Fruit fly (Drosophila melanogaster): Measurements from ENCODE around the gene CG1571.

CG1571 gene

DNA sequence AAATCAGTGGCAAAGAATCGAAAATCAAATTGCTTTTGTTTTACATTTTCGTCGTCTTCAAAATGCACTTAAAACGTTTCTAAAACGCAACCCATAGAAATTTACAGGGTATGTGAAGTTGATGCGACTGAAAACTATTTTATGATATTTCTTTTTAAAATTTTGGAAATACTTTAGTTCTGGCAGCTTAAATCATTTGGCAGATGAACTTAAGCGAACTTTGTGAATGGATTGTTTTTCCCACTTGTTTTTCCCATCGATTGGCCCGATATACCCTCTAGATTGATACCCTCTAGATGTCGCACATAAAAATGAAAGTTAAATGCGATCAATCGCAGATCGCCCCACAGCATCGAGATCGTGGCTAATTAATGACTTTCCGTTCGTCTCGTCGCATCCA lies 50.5 kb downstream of the CG1571 start (continued):
- TF ChIP-seq Dbx (GFP tag; IDR thresholded peaks at IDR 0.05) = no peak
- TF ChIP-seq CG15696 (tag; optimal IDR thresholded peaks at IDR 0.05) = no peak
- TF ChIP-seq inv (GFP tag; IDR thresholded peaks at IDR 0.05; ENCODE audit: partially characterized antibody) = no peak
- peak; percentile 0 for TF ChIP-seq lab (GFP tag; optimal IDR thresholded peaks at IDR 0.05)
- TF ChIP-seq ab (GFP tag; optimal IDR thresholded peaks at IDR 0.05) = no peak
- peak; percentile 23 to 71 for TF ChIP-seq chif (GFP tag; optimal IDR thresholded peaks at IDR 0.05)
- peak; percentile 46 for TF ChIP-seq nerfin-1 (tag; optimal IDR thresholded peaks at IDR 0.05)
- peak; percentile 57 for TF ChIP-seq ind (GFP tag; optimal IDR thresholded peaks at IDR 0.05)
- TF ChIP-seq gro (GFP tag; optimal IDR thresholded peaks at IDR 0.05) = no peak
- peak; percentile 53 for TF ChIP-seq tio (GFP tag; optimal IDR thresholded peaks at IDR 0.05)
- TF ChIP-seq CG3995 (GFP tag; optimal IDR thresholded peaks at IDR 0.05) = no peak
- peak; percentile 76 for TF ChIP-seq Awh (GFP tag; IDR thresholded peaks at IDR 0.05)
- TF ChIP-seq tap (tag; optimal IDR thresholded peaks at IDR 0.05) = peak; percentile 57
- TF ChIP-seq ranshi (GFP tag; IDR thresholded peaks at IDR 0.05) = peak; percentile 50; the same call in 1 of the 2 replicates
- no peak for TF ChIP-seq MBD-R2 (GFP tag; IDR thresholded peaks at IDR 0.05)
- TF ChIP-seq BEAF-32 (GFP tag; optimal IDR thresholded peaks at IDR 0.05) = no peak
- peak; percentile 50 for TF ChIP-seq CG9727 (GFP tag; optimal IDR thresholded peaks at IDR 0.05)
- TF ChIP-seq esg (GFP tag; conservative IDR thresholded peaks at IDR 0.05) = peak; percentile 48
- no peak for TF ChIP-seq CG33213 (GFP tag; optimal IDR thresholded peaks at IDR 0.05)
- TF ChIP-seq Spps (tag; optimal IDR thresholded peaks at IDR 0.05) = peak; percentile 32
- 0 out of 2 replicates have a peak, but pooled peaks have one; percentile 54 for TF ChIP-seq gt (GFP tag; IDR thresholded peaks at IDR 0.05)
- TF ChIP-seq CG2116 (GFP tag; optimal IDR thresholded peaks at IDR 0.05) = peak; percentile 50
- peak; percentile 15 for TF ChIP-seq org-1 (GFP tag; optimal IDR thresholded peaks at IDR 0.05)
- no peak for TF ChIP-seq hth (optimal IDR thresholded peaks at IDR 0.05)
- no peak for TF ChIP-seq lov (optimal IDR thresholded peaks at IDR 0.05)
- TF ChIP-seq lov (GFP tag; IDR thresholded peaks at IDR 0.05) = 0 out of 3 replicates have a peak, but pooled peaks have one; percentile 57
- peak; percentile 73 for TF ChIP-seq CG12391 (tag; optimal IDR thresholded peaks at IDR 0.05)
- TF ChIP-seq CG33557 (GFP tag; optimal IDR thresholded peaks at IDR 0.05) = peak; percentile 16
- no peak for TF ChIP-seq Trl (optimal IDR thresholded peaks at IDR 0.05)
- peak; percentile 21 for TF ChIP-seq Trl (GFP tag; optimal IDR thresholded peaks at IDR 0.05)
- peak; percentile 50 for TF ChIP-seq CG30403 (GFP tag; optimal IDR thresholded peaks at IDR 0.05)
- no peak for TF ChIP-seq CG3281 (GFP tag; optimal IDR thresholded peaks at IDR 0.05)
- no peak for TF ChIP-seq sc (optimal IDR thresholded peaks at IDR 0.05)
- TF ChIP-seq sc (GFP tag; optimal IDR thresholded peaks at IDR 0.05) = peak; percentile 54
- TF ChIP-seq Lhr (GFP tag; optimal IDR thresholded peaks at IDR 0.05) = peak; percentile 14
- no peak for TF ChIP-seq Drgx (GFP tag; IDR thresholded peaks at IDR 0.05)
- peak; percentile 67 for TF ChIP-seq CG8924 (tag; optimal IDR thresholded peaks at IDR 0.05)
- TF ChIP-seq Taf1 (GFP tag; IDR thresholded peaks at IDR 0.05) = no peak
- TF ChIP-seq klu (GFP tag; IDR thresholded peaks at IDR 0.05) = no peak
- peak; percentile 82 for TF ChIP-seq fd96Cb (tag; optimal IDR thresholded peaks at IDR 0.05)
- TF ChIP-seq ATbp (GFP tag; optimal IDR thresholded peaks at IDR 0.05) = peak; percentile 83
- TF ChIP-seq scrt (GFP tag; optimal IDR thresholded peaks at IDR 0.05) = no peak
- no peak for TF ChIP-seq D (optimal IDR thresholded peaks at IDR 0.05)
- TF ChIP-seq D (GFP tag; optimal IDR thresholded peaks at IDR 0.05) = peak; percentile 63
- TF ChIP-seq CG14710 (tag; optimal IDR thresholded peaks at IDR 0.05) = peak; percentile 65
- TF ChIP-seq twi (tag; optimal IDR thresholded peaks at IDR 0.05) = peak; percentile 13
- TF ChIP-seq CG7271 (tag; optimal IDR thresholded peaks at IDR 0.05) = no peak
- no peak for TF ChIP-seq CG16779 (GFP tag; IDR thresholded peaks at IDR 0.05)
- no peak for TF ChIP-seq CG1792 (GFP tag; optimal IDR thresholded peaks at IDR 0.05)
- peak; percentile 65 for TF ChIP-seq Ssrp (tag; optimal IDR thresholded peaks at IDR 0.05)
- TF ChIP-seq sd (tag; optimal IDR thresholded peaks at IDR 0.05) = peak; percentile 9
- no peak for TF ChIP-seq Dip2 (GFP tag; IDR thresholded peaks at IDR 0.05)
